Fruit fly (Drosophila melanogaster): Measurements from ENCODE around the gene IP3K2.

Gene IP3K2

dm6 chrX:13337454-13337853 lies 34.0 kb downstream of the IP3K2 start, which contains the start of gene RpS15Aa (continued):
- TF ChIP-seq Mes4 (GFP tag; optimal IDR thresholded peaks at IDR 0.05) = peak; percentile 85
- peak; percentile 73 for TF ChIP-seq CG6791 (GFP tag; IDR thresholded peaks at IDR 0.05; ENCODE audit: partially characterized antibody)
- TF ChIP-seq CG32532 (GFP tag; IDR thresholded peaks at IDR 0.05) = peak; percentile 85
- TF ChIP-seq danr (GFP tag; IDR thresholded peaks at IDR 0.05) = peak; percentile 45; the same call in 1 of the 2 replicates
- peak; percentile 39 for TF ChIP-seq ems (GFP tag; optimal IDR thresholded peaks at IDR 0.05)
- no peak for TF ChIP-seq sd (tag; optimal IDR thresholded peaks at IDR 0.05)
- no peak for TF ChIP-seq tup (GFP tag; optimal IDR thresholded peaks at IDR 0.05)
- TF ChIP-seq CG11696 (GFP tag; IDR thresholded peaks at IDR 0.05) = no peak
- peak; percentile 64 for TF ChIP-seq CG14050 (GFP tag; IDR thresholded peaks at IDR 0.05)
- TF ChIP-seq sima (GFP tag; optimal IDR thresholded peaks at IDR 0.05) = peak; percentile 35
- peak; percentile 75 for TF ChIP-seq CG7271 (tag; optimal IDR thresholded peaks at IDR 0.05)
- peak; percentile 87 for TF ChIP-seq bcd (GFP tag; optimal IDR thresholded peaks at IDR 0.05)
- peak; percentile 41 for TF ChIP-seq dmrt11E (tag; optimal IDR thresholded peaks at IDR 0.05)
- TF ChIP-seq Antp (GFP tag; optimal IDR thresholded peaks at IDR 0.05) = peak; percentile 69
- peak; percentile 69 for TF ChIP-seq nau (GFP tag; optimal IDR thresholded peaks at IDR 0.05)
- TF ChIP-seq mld (GFP tag; IDR thresholded peaks at IDR 0.05; ENCODE audit: partially characterized antibody) = 0 out of 3 replicates have a peak, but pooled peaks have one; percentile 52
- peak; percentile 43; the same call in 1 of the 2 replicates for TF ChIP-seq ato (GFP tag; IDR thresholded peaks at IDR 0.05; ENCODE audit: partially characterized antibody)
- TF ChIP-seq CG12299 (tag; optimal IDR thresholded peaks at IDR 0.05) = peak; percentile 42
- peak; percentile 32; the same call in 1 of the 3 replicates for TF ChIP-seq vnd (GFP tag; IDR thresholded peaks at IDR 0.05; ENCODE audit: partially characterized antibody)

dm6 chrX:13338113-13338512 lies 34.7 kb downstream of the IP3K2 start, which contains the start of gene CG15747:
Gene CG15747 (plus strand): TSS chrX:13338318.
- TF ChIP-seq CG6791 (GFP tag; IDR thresholded peaks at IDR 0.05; ENCODE audit: partially characterized antibody) = peak; percentile 72
- TF ChIP-seq cwo (GFP tag; optimal IDR thresholded peaks at IDR 0.05) = no peak
- TF ChIP-seq sd (tag; optimal IDR thresholded peaks at IDR 0.05) = no peak
- TF ChIP-seq amos (GFP tag; IDR thresholded peaks at IDR 0.05; ENCODE audit: partially characterized antibody) = peak; percentile 75
- TF ChIP-seq CG7357 (GFP tag; IDR thresholded peaks at IDR 0.05) = no peak
- no peak for TF ChIP-seq CG17612 (GFP tag; IDR thresholded peaks at IDR 0.05)
- TF ChIP-seq ind (GFP tag; optimal IDR thresholded peaks at IDR 0.05) = no peak
- TF ChIP-seq bcd (GFP tag; optimal IDR thresholded peaks at IDR 0.05) = peak; percentile 18
- peak; percentile 47; the same call in 1 of the 2 replicates for TF ChIP-seq Scr (GFP tag; IDR thresholded peaks at IDR 0.05; ENCODE audit: partially characterized antibody)
- no peak for TF ChIP-seq Ravus (GFP tag; IDR thresholded peaks at IDR 0.05)
- no peak for TF ChIP-seq CG16779 (GFP tag; IDR thresholded peaks at IDR 0.05)
- no peak for TF ChIP-seq hth (optimal IDR thresholded peaks at IDR 0.05)
- TF ChIP-seq Sry-β (GFP tag; optimal IDR thresholded peaks at IDR 0.05) = no peak
- no peak for TF ChIP-seq CG17568 (GFP tag; optimal IDR thresholded peaks at IDR 0.05)
- no peak for TF ChIP-seq zen2 (GFP tag; IDR thresholded peaks at IDR 0.05; ENCODE audit: partially characterized antibody)
- TF ChIP-seq CG3281 (GFP tag; optimal IDR thresholded peaks at IDR 0.05) = no peak
- no peak for TF ChIP-seq CG4424 (GFP tag; optimal IDR thresholded peaks at IDR 0.05)
- TF ChIP-seq unpg (GFP tag; optimal IDR thresholded peaks at IDR 0.05) = no peak
- 0 out of 2 replicates have a peak, but pooled peaks have one; percentile 22 for TF ChIP-seq Ptx1 (GFP tag; IDR thresholded peaks at IDR 0.05)
- no peak for TF ChIP-seq Dad (GFP tag; optimal IDR thresholded peaks at IDR 0.05)
- TF ChIP-seq CG34376 (GFP tag; optimal IDR thresholded peaks at IDR 0.05) = no peak
- peak; percentile 58 for TF ChIP-seq vvl (GFP tag; IDR thresholded peaks at IDR 0.05)
- no peak for TF ChIP-seq maf-S (GFP tag; optimal IDR thresholded peaks at IDR 0.05)
- TF ChIP-seq ac (GFP tag; optimal IDR thresholded peaks at IDR 0.05) = no peak
- TF ChIP-seq CG3847 (GFP tag; IDR thresholded peaks at IDR 0.05) = no peak
- peak; percentile 62 for TF ChIP-seq MESR4 (GFP tag; optimal IDR thresholded peaks at IDR 0.05)
- TF ChIP-seq Med (GFP tag) = peak; percentile 62
- TF ChIP-seq sens (GFP tag) = peak; percentile 15
- TF ChIP-seq gfzf (GFP tag; optimal IDR thresholded peaks at IDR 0.05) = peak; percentile 63
- peak; percentile 29; the same call in 2 of the 3 replicates for TF ChIP-seq Doc3 (GFP tag; IDR thresholded peaks at IDR 0.05; ENCODE audit: partially characterized antibody)
- peak; percentile 11; the same call in 1 of the 3 replicates for TF ChIP-seq row (GFP tag; IDR thresholded peaks at IDR 0.05)
- TF ChIP-seq CG15696 (tag; optimal IDR thresholded peaks at IDR 0.05) = no peak
- TF ChIP-seq sna (GFP tag; IDR thresholded peaks at IDR 0.05; ENCODE audit: partially characterized antibody) = 0 out of 2 replicates have a peak, but pooled peaks have one; percentile 24

Data from whole organism, embryonic.